Fruit fly (Drosophila melanogaster) Kc167 (cell line): ENCODE results near the gene pins.

ENCODE experiments used
- Myc ChIP-seq: fragments of >200 bp; optimal IDR thresholded peaks from 2 replicates; lab custom pipeline; 2017; ENCODE audit warnings: missing external identifiers
- Sin3A ChIP-seq: fragments of >200 bp; optimal IDR thresholded peaks from 2 replicates; lab custom pipeline; 2018; ENCODE audit warnings: missing external identifiers
- h ChIP-seq: fragments of >200 bp; optimal IDR thresholded peaks from 3 replicates; lab custom pipeline; 2018; ENCODE audit warnings: missing external identifiers
- insv ChIP-seq: fragments of >200 bp; optimal IDR thresholded peaks from 3 replicates; lab custom pipeline; 2018; ENCODE audit warnings: missing external identifiers
- psq ChIP-seq: fragments of >200 bp; optimal IDR thresholded peaks from 2 replicates; lab custom pipeline; 2017; ENCODE audit warnings: missing external identifiers
- ttk ChIP-seq: sonication (Bioruptor generic); optimal IDR thresholded peaks from 2 replicates; lab custom pipeline; 2017; ENCODE audit warnings: missing external identifiers

The pins gene

dm6 chr3R:27556972-27557371, 25.7 kb upstream of the pins start:
- TF ChIP-seq h (lab: Kevin White, UChicago) (no peak), Myc (lab: Kevin White, UChicago) (no peak), ttk (lab: Kevin White, UChicago) (no peak), psq (lab: Kevin White, UChicago) (no peak), Sin3A (lab: Kevin White, UChicago) (no peak), insv (lab: Kevin White, UChicago) (no peak)

dm6 chr3R:27557970-27558659, 24.5 kb upstream of the pins start:
- no peak for TF ChIP-seq Myc (lab: Kevin White, UChicago)
- TF ChIP-seq Sin3A (lab: Kevin White, UChicago): no peak
- TF ChIP-seq insv (lab: Kevin White, UChicago): no peak
- no peak for TF ChIP-seq ttk (lab: Kevin White, UChicago)

- TF ChIP-seq insv (lab: Kevin White, UChicago): no peak
- no peak for TF ChIP-seq Sin3A (lab: Kevin White, UChicago)
- TF ChIP-seq psq (lab: Kevin White, UChicago): no peak
- TF ChIP-seq ttk (lab: Kevin White, UChicago): no peak
- no peak for TF ChIP-seq h (lab: Kevin White, UChicago)
- no peak for TF ChIP-seq Myc (lab: Kevin White, UChicago)
Measured at dm6 chr3R:27558660-27559319, 23.9 kb upstream of the pins start, which contains the start of gene Klp98A. Klp98A (minus strand) TSS chr3R:27559145.

dm6 chr3R:27561114-27561513, 21.5 kb upstream of the pins start, which contains the start of gene CG5646:
CG5646 (minus strand) TSS chr3R:27561319.
- TF ChIP-seq Myc (lab: Kevin White, UChicago): no peak
- TF ChIP-seq insv (lab: Kevin White, UChicago): no peak
- no peak for TF ChIP-seq Sin3A (lab: Kevin White, UChicago)
- TF ChIP-seq h (lab: Kevin White, UChicago): no peak
- no peak for TF ChIP-seq psq (lab: Kevin White, UChicago)
- TF ChIP-seq ttk (lab: Kevin White, UChicago): no peak

DNA sequence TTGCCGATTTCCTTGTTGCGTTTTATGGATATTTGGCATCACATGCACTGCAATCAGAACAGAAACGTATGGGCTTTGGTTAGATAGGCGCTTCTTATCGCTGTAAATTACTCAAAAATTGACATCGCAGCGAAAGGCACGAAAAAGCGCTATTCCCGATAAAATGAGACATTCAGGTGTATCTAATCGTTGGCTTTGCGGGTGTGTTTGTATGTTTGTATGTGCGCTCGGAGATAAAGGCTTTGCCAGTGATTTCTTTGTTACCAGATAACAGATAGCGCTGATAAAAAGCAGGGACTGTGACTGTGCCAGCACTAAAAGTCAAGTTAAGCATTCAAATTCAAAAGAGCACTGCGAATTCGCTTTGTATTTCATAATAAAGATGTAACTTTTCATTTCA, 14.1 kb upstream of the pins start:
- TF ChIP-seq insv (lab: Kevin White, UChicago) (no peak), ttk (lab: Kevin White, UChicago) (no peak), Myc (lab: Kevin White, UChicago) (no peak), h (lab: Kevin White, UChicago) (no peak), psq (lab: Kevin White, UChicago) (no peak), Sin3A (lab: Kevin White, UChicago) (no peak)

dm6 chr3R:27569706-27570105, 12.9 kb upstream of the pins start:
- TF ChIP-seq Sin3A (lab: Kevin White, UChicago) (no peak), h (lab: Kevin White, UChicago) (no peak), insv (lab: Kevin White, UChicago) (no peak), ttk (lab: Kevin White, UChicago) (no peak), psq (lab: Kevin White, UChicago) (no peak), Myc (lab: Kevin White, UChicago) (no peak)

- no peak for TF ChIP-seq ttk (lab: Kevin White, UChicago)
- no peak for TF ChIP-seq insv (lab: Kevin White, UChicago)
- no peak for TF ChIP-seq psq (lab: Kevin White, UChicago)
- no peak for TF ChIP-seq h (lab: Kevin White, UChicago)
- no peak for TF ChIP-seq Myc (lab: Kevin White, UChicago)
- no peak for TF ChIP-seq Sin3A (lab: Kevin White, UChicago)
Measured at dm6 chr3R:27570692-27571091, 11.9 kb upstream of the pins start.

- TF ChIP-seq Myc (lab: Kevin White, UChicago) (no peak), ttk (lab: Kevin White, UChicago) (no peak), insv (lab: Kevin White, UChicago) (no peak), psq (lab: Kevin White, UChicago) (no peak), h (lab: Kevin White, UChicago) (no peak), Sin3A (lab: Kevin White, UChicago) (no peak)
Measured at dm6 chr3R:27579422-27579821, 3.2 kb upstream of the pins start.

DNA sequence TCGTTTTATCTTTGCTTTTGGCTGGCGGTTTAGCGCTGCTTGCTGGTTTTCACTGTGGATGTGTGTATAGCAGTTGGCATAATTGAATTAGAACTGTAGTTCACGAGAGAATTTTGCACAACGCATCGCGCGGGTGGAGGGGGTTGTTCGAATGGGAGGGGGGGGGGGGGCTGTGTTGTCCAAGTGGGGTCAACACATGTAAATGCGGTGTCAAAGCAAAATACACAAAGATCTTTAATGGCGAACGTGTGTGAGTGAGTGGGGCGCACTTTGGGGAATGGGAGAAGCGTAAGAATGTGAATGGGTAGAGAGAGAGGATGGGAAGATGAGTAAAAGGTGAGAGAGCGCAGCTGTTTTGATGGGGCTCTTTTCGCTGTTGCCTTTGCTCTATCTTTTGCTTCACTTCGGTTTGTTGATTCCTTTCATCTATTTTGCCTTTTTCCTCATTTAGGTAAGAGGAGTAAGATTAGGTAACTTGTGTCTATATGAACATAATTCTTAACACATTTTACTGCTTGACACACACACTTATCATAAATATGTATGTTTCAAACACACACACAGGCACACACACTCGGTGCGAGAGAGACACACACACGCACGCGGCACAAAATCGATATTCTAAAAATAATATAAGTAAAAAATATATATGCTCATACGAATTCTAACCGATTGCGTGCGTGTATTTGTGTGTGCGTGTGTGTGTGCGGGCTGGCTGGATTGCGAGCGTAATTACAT, 2.2 kb upstream of the pins start:
- TF ChIP-seq Sin3A (lab: Kevin White, UChicago): no peak
- TF ChIP-seq h (lab: Kevin White, UChicago): no peak
- TF ChIP-seq insv (lab: Kevin White, UChicago): no peak
- no peak for TF ChIP-seq ttk (lab: Kevin White, UChicago)
- no peak for TF ChIP-seq psq (lab: Kevin White, UChicago)
- no peak for TF ChIP-seq Myc (lab: Kevin White, UChicago)

dm6 chr3R:27581263-27581868, 1.3 kb upstream of the pins start:
- TF ChIP-seq insv (lab: Kevin White, UChicago): no peak
- no peak for TF ChIP-seq psq (lab: Kevin White, UChicago)
- TF ChIP-seq h (lab: Kevin White, UChicago): no peak
- TF ChIP-seq Myc (lab: Kevin White, UChicago): no peak
- no peak for TF ChIP-seq ttk (lab: Kevin White, UChicago)
- no peak for TF ChIP-seq Sin3A (lab: Kevin White, UChicago)
